Worm (Caenorhabditis elegans) whole organism, L3 larva: ENCODE data around the gene F15H10.8.

Experiments
- R02D3.7 ChIP-seq: fragments of 150-350 bp; optimal IDR thresholded peaks from 2 replicates; lab custom pipeline; 2014; ENCODE audit warnings: missing biosample characterization, missing genetic modification characterization
- ZK546.5 ChIP-seq: sonication (generic microtip); optimal IDR thresholded peaks from 2 replicates; lab custom pipeline; 2017; ENCODE audit warnings: missing biosample characterization, missing genetic modification characterization
- aly-2 ChIP-seq: fragments of 150-350 bp; optimal IDR thresholded peaks from 2 replicates; lab custom pipeline; 2014; ENCODE audit warnings: missing biosample characterization, missing genetic modification characterization
- ama-1 ChIP-seq: fragments of 150-350 bp; optimal IDR thresholded peaks from 2 replicates; lab custom pipeline; 2018
- ceh-16 ChIP-seq: sonication (generic microtip); optimal IDR thresholded peaks from 2 replicates; lab custom pipeline; 2017; ENCODE audit warnings: missing biosample characterization, missing genetic modification characterization
- ceh-28 ChIP-seq: fragments of 150-350 bp; optimal IDR thresholded peaks from 2 replicates; lab custom pipeline; 2014; ENCODE audit warnings: missing biosample characterization, missing genetic modification reagents, missing genetic modification characterization
- daf-12 ChIP-seq: fragments of 150-350 bp; optimal IDR thresholded peaks from 2 replicates; lab custom pipeline; 2014; ENCODE audit warnings: missing biosample characterization, missing genetic modification reagents, missing genetic modification characterization
- egl-27 ChIP-seq: sonication (generic microtip); optimal IDR thresholded peaks from 4 replicates; lab custom pipeline; 2017; ENCODE audit warnings: missing biosample characterization, missing genetic modification reagents, missing genetic modification characterization
- egl-5 ChIP-seq: fragments of 150-350 bp; optimal IDR thresholded peaks from 2 replicates; lab custom pipeline; 2017; ENCODE audit warnings: missing biosample characterization, missing genetic modification reagents, missing genetic modification characterization, inconsistent platforms
- elt-1 ChIP-seq: fragments of 150-350 bp; optimal IDR thresholded peaks from 2 replicates; lab custom pipeline; 2014; ENCODE audit warnings: missing biosample characterization, missing genetic modification characterization
- elt-2 ChIP-seq: sonication (generic microtip); optimal IDR thresholded peaks from 2 replicates; lab custom pipeline; 2016; ENCODE audit warnings: missing genetic modification reagents, mild to moderate bottlenecking, missing genetic modification characterization, missing compliant biosample characterization
- fkh-10 ChIP-seq: sonication (generic microtip); optimal IDR thresholded peaks from 2 replicates; lab custom pipeline; 2017; ENCODE audit warnings: missing biosample characterization, missing genetic modification reagents, missing genetic modification characterization
- fkh-2 ChIP-seq: fragments of 150-350 bp; optimal IDR thresholded peaks from 2 replicates; lab custom pipeline; 2014; ENCODE audit warnings: missing biosample characterization, missing genetic modification reagents, missing genetic modification characterization
- lin-15B ChIP-seq: fragments of 150-350 bp; optimal IDR thresholded peaks from 2 replicates; lab custom pipeline; 2014; ENCODE audit warnings: missing biosample characterization, missing genetic modification characterization
- lin-39 ChIP-seq: fragments of 150-350 bp; optimal IDR thresholded peaks from 2 replicates; lab custom pipeline; 2018; ENCODE audit warnings: missing biosample characterization, missing genetic modification reagents, missing genetic modification characterization
- lsy-12 ChIP-seq: sonication (generic microtip); optimal IDR thresholded peaks from 2 replicates; lab custom pipeline; 2016; ENCODE audit warnings: mild to moderate bottlenecking, missing genetic modification characterization, missing compliant biosample characterization
- mdl-1 ChIP-seq: fragments of 150-350 bp; optimal IDR thresholded peaks from 2 replicates; lab custom pipeline; 2014; ENCODE audit warnings: missing biosample characterization, missing genetic modification characterization
- mml-1 ChIP-seq: fragments of 150-350 bp; sonication (generic microtip); optimal IDR thresholded peaks from 3 replicates; lab custom pipeline; 2014; ENCODE audit warnings: missing biosample characterization, missing genetic modification characterization
- nfya-1 ChIP-seq: sonication (generic microtip); optimal IDR thresholded peaks from 2 replicates; lab custom pipeline; 2017; ENCODE audit warnings: missing genetic modification characterization, mild to moderate bottlenecking, missing compliant biosample characterization, antibody characterized with exemption, moderate library complexity; ENCODE audit not compliant: insufficient read depth
- nhr-11 ChIP-seq: fragments of 150-350 bp; optimal IDR thresholded peaks from 2 replicates; lab custom pipeline; 2014; ENCODE audit warnings: missing biosample characterization, missing genetic modification characterization
- nhr-12 ChIP-seq: fragments of 150-350 bp; optimal IDR thresholded peaks from 2 replicates; lab custom pipeline; 2014; ENCODE audit warnings: missing biosample characterization, missing genetic modification characterization
- nhr-23 ChIP-seq: fragments of 150-350 bp; optimal IDR thresholded peaks from 2 replicates; lab custom pipeline; 2014; ENCODE audit warnings: missing biosample characterization, missing genetic modification reagents, missing genetic modification characterization
- nhr-25 ChIP-seq: sonication (generic microtip); optimal IDR thresholded peaks from 2 replicates; lab custom pipeline; 2017; ENCODE audit warnings: missing biosample characterization, missing genetic modification characterization
- nhr-67 ChIP-seq: fragments of 150-350 bp; optimal IDR thresholded peaks from 2 replicates; lab custom pipeline; 2014; ENCODE audit warnings: missing biosample characterization, missing genetic modification characterization
- nhr-76 ChIP-seq: fragments of 150-350 bp; sonication (generic microtip); optimal IDR thresholded peaks from 5 replicates; lab custom pipeline; 2014; ENCODE audit warnings: missing biosample characterization, missing genetic modification characterization
- nhr-77 ChIP-seq: fragments of 150-350 bp; optimal IDR thresholded peaks from 2 replicates; lab custom pipeline; 2014; ENCODE audit warnings: missing biosample characterization, missing genetic modification characterization
- pha-4 ChIP-seq: fragments of 150-350 bp; optimal IDR thresholded peaks from 2 replicates; lab custom pipeline; 2014; ENCODE audit warnings: missing biosample characterization, missing genetic modification reagents, missing genetic modification characterization
- pqm-1 ChIP-seq: fragments of 150-350 bp; optimal IDR thresholded peaks from 2 replicates; lab custom pipeline; 2017; ENCODE audit warnings: missing biosample characterization, missing genetic modification characterization, inconsistent platforms
- skn-1 ChIP-seq: fragments of 150-350 bp; optimal IDR thresholded peaks from 2 replicates; lab custom pipeline; 2014; ENCODE audit warnings: missing biosample characterization, missing genetic modification characterization
- snpc-4 ChIP-seq: fragments of 150-350 bp; optimal IDR thresholded peaks from 2 replicates; lab custom pipeline; 2014; ENCODE audit warnings: missing biosample characterization, missing genetic modification characterization
- unc-39 ChIP-seq: sonication (generic microtip); optimal IDR thresholded peaks from 4 replicates; lab custom pipeline; 2017; ENCODE audit warnings: missing biosample characterization, missing genetic modification characterization
- unc-62 ChIP-seq: fragments of 150-350 bp; sonication (generic microtip); optimal IDR thresholded peaks from 4 replicates; lab custom pipeline; 2014; ENCODE audit warnings: missing biosample characterization, missing genetic modification reagents, missing genetic modification characterization
- zag-1 ChIP-seq: fragments of 150-350 bp; optimal IDR thresholded peaks from 2 replicates; lab custom pipeline; 2014; ENCODE audit warnings: missing biosample characterization, missing genetic modification characterization
- ztf-11 ChIP-seq: fragments of 150-350 bp; optimal IDR thresholded peaks from 2 replicates; lab custom pipeline; 2014; ENCODE audit warnings: missing biosample characterization, missing genetic modification characterization
- ztf-4 ChIP-seq: fragments of 150-350 bp; optimal IDR thresholded peaks from 2 replicates; lab custom pipeline; 2014; ENCODE audit warnings: missing biosample characterization, missing genetic modification characterization

The F15H10.8 gene

DNA sequence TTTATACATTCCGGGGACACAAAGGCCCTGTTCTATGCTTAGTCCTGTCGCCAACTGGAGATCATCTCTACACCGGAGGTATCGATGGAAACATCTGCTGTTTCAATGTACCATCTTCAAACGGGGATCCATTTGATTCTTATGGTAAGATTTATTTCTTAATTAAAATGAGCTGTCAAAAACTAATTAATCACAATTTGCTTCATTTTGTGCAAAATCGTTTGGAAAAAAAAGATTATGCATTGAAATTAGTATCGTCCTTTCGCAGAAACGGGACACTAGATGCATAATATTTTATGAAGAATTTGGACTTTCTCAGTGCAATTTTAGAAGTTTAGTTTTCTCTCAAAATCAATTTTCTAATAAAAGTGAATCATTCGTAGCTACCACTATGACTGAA is 38.9 kb downstream of the F15H10.8 start:
- TF ChIP-seq ceh-16 (tag; lab: Kevin White, UChicago) (no peak), daf-12 (tag; lab: Kevin White, UChicago) (no peak), mml-1 (tag; lab: Kevin White, UChicago) (no peak), nhr-12 (tag; lab: Kevin White, UChicago) (no peak), elt-2 (tag; lab: Kevin White, UChicago) (no peak), nhr-67 (tag; lab: Kevin White, UChicago) (no peak)
- TF ChIP-seq, all 47 proteins: peak for 0

DNA sequence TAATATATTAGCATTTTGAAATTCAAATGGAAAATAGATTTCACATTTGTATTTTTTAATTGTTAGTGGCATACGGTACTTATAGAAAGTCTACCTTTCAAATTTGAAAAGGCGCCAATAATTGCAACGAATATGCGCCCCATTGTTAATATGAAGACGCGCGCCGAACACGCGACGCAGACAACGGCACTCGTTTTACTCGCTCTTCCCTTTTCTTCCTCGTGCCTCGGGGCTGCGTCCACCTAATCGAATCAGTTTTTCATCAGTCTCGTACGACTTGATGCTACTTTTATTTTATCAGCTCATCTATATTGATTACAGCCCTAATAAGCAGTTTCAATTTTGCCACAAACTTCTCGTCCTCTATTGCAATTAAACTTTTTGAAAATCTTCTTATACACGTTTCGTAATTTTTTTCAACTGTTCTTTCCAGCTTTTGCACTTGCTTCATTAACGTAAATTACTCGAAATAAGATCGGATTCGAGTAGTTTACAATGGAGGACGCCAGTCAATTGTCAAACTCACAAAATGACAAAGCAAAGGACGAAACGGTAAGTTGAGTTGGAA is 40.8 kb downstream of the F15H10.8 start, which contains the start of gene cash-1:
cash-1 (plus strand) TSS at position 432 of the 568 bp plus-strand sequence.
- TF ChIP-seq lin-39 (tag; lab: Kevin White, UChicago) (peak; percentile 80), skn-1 (peak; percentile 38), nhr-11 (no peak), ama-1 (no peak), snpc-4 (tag; lab: Kevin White, UChicago) (peak; percentile 66), nhr-77 (tag; lab: Kevin White, UChicago) (no peak), ceh-28 (tag; lab: Kevin White, UChicago) (peak; percentile 9), pqm-1 (peak; percentile 60), nfya-1 (peak; percentile 74), nhr-67 (tag; lab: Kevin White, UChicago) (no peak), nhr-25 (tag; lab: Kevin White, UChicago) (peak; percentile 75), pha-4 (tag; lab: Kevin White, UChicago) (peak; percentile 87), elt-2 (tag; lab: Kevin White, UChicago) (peak; percentile 77), lin-15B (peak; percentile 93), fkh-2 (no peak), nhr-23 (tag; lab: Kevin White, UChicago) (peak; percentile 66), nhr-76 (tag; lab: Kevin White, UChicago) (no peak), R02D3.7 (tag; lab: Kevin White, UChicago) (no peak)

DNA sequence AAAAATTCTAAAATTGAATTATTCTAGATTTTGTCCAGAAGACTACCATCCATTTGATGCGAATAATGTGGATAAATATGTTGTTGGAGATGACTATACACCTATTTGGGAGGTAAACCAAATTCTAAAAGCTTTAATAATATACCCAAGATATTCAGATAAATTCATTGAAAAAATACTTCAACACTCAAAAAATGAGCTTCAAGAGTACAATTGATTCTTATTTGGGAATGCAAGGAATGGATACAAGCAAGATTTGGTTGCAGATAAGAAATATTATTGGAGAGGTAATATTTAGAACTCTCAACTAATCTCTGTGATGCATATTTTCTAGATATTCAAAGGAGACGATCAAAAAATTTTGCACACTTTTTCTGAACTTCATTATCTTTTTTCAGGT is 42.5 kb downstream of the F15H10.8 start:
- TF ChIP-seq zag-1 (tag; lab: Kevin White, UChicago) (no peak), daf-12 (tag; lab: Kevin White, UChicago) (no peak), aly-2 (tag; lab: Kevin White, UChicago) (no peak), egl-5 (tag; lab: Kevin White, UChicago) (no peak), nhr-23 (tag; lab: Kevin White, UChicago) (no peak), elt-1 (no peak), unc-62 (GFP tag; lab: Kevin White, UChicago) (no peak), ZK546.5 (tag; lab: Kevin White, UChicago) (no peak), mdl-1 (no peak), fkh-10 (GFP tag; lab: Kevin White, UChicago) (no peak), lsy-12 (tag; lab: Kevin White, UChicago) (no peak), pqm-1 (no peak), nhr-12 (tag; lab: Kevin White, UChicago) (no peak), nhr-76 (tag; lab: Kevin White, UChicago) (no peak), mml-1 (tag; lab: Kevin White, UChicago) (no peak), unc-39 (no peak), egl-27 (tag; lab: Kevin White, UChicago) (no peak), ztf-4 (no peak)

DNA sequence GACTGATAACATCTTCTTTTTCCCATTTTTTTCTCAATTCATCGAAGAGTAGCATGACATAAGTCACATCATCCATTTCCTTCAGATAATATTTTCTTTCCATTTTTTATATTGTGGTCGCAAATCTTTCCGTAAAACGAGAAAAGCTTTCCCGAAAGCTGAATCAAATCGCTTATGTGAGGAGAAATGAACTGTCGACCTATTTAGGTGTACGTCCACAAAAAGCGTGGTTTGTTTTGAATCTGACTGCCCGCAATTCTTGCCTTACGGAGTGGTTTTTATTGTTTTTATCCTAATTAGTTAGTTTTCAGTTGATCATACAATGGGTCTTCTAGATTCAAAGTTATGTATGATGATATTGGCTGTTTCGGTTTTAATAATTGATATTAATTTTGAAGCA is 44.5 kb downstream of the F15H10.8 start, which contains the start of gene ttll-15:
ttll-15 (plus strand) TSS at position 301 of the 400 bp plus-strand sequence.
- TF ChIP-seq nhr-12 (tag; lab: Kevin White, UChicago): no peak
- TF ChIP-seq daf-12 (tag; lab: Kevin White, UChicago): no peak
- no peak for TF ChIP-seq ceh-28 (tag; lab: Kevin White, UChicago)
- TF ChIP-seq ztf-11 (tag; lab: Kevin White, UChicago): no peak
- TF ChIP-seq nhr-23 (tag; lab: Kevin White, UChicago): no peak
- TF ChIP-seq egl-5 (tag; lab: Kevin White, UChicago): no peak
